Fruit fly (Drosophila melanogaster): Measurements from ENCODE around the gene CG10445.

- TF ChIP-seq psq (optimal IDR thresholded peaks at IDR 0.05) (no peak), Dll (optimal IDR thresholded peaks at IDR 0.05) (no peak), EcR (GFP tag; optimal IDR thresholded peaks at IDR 0.05) (no peak), pan (optimal IDR thresholded peaks at IDR 0.05) (no peak)
These were observed 6.3 kb upstream of the CG10445 start for dm6 chr3R:7926354-7926753.

All from whole organism.